Comparison of ENCODE assay signal across 1 fruit fly cellular context in the genomic region with DNA sequence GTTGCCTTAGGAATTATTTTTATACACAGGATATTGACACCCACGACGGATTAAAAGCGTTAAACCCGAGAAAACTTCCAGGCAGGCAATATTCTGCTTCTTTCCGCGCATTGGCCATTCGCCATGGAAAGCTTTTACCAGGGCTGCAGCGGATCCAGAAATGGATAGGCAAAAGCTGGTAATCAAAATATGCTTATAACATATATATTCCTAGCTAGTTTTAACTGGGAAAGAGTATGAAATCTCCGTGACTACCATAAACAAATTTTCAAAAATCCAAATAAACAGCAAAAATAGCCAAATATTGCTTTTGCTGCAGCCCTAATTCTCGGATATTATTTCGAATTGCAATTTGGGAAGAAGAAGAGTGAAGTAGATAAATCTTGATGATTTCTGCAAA.
TF ChIP-seq lines count a peak whose summit lies in the region.

A gene (minus strand): TSS at position 141 of the 400 bp plus-strand sequence.
A gene (plus strand): TSS at position 335 of the 400 bp plus-strand sequence.

TF ChIP-seq in whole organism, embryonic, 481 proteins besides CTCF, POLR2A, EP300 and RAD21 (continued from another document and continues in another):
- TF ChIP-seq cg (GFP tag; optimal IDR thresholded peaks at IDR 0.05; lab: Kevin White, UChicago) (no peak), slbo (GFP tag; IDR thresholded peaks at IDR 0.05; lab: Robert Waterston, UW) (peak; percentile 97), CG11696 (GFP tag; IDR thresholded peaks at IDR 0.05; lab: Robert Waterston, UW) (peak; percentile 82), CG7987 (GFP tag; optimal IDR thresholded peaks at IDR 0.05; lab: Kevin White, UChicago) (peak; percentile 81), sens-2 (GFP tag; IDR thresholded peaks at IDR 0.05; lab: Robert Waterston, UW) (peak; percentile 75), ro (GFP tag; IDR thresholded peaks at IDR 0.05; lab: Robert Waterston, UW) (peak; percentile 71), bab2 (GFP tag; optimal IDR thresholded peaks at IDR 0.05; lab: Kevin White, UChicago) (peak; percentile 97), Mrtf (GFP tag; IDR thresholded peaks at IDR 0.05; lab: Robert Waterston, UW) (peak; percentile 87), Doc2 (GFP tag; IDR thresholded peaks at IDR 0.05; lab: Robert Waterston, UW) (0 out of 2 replicates have a peak, but pooled peaks have one; percentile 59), CG15514 (GFP tag; optimal IDR thresholded peaks at IDR 0.05; lab: Kevin White, UChicago) (peak; percentile 90), CG2678 (tag; optimal IDR thresholded peaks at IDR 0.05; lab: Kevin White, UChicago) (peak; percentile 95), Scr (GFP tag; IDR thresholded peaks at IDR 0.05; lab: Robert Waterston, UW; ENCODE audit: partially characterized antibody) (0 out of 2 replicates have a peak, but pooled peaks have one; percentile 21), az2 (GFP tag; optimal IDR thresholded peaks at IDR 0.05; lab: Kevin White, UChicago) (peak; percentile 94), NC2α (GFP tag; optimal IDR thresholded peaks at IDR 0.05; lab: Kevin White, UChicago) (peak; percentile 88), cwo (GFP tag; optimal IDR thresholded peaks at IDR 0.05; lab: Kevin White, UChicago) (peak; percentile 80), E2f2 (GFP tag; IDR thresholded peaks at IDR 0.05; lab: Robert Waterston, UW) (peak; percentile 72), CG14014 (GFP tag; IDR thresholded peaks at IDR 0.05; lab: Robert Waterston, UW) (peak; percentile 93), pan (optimal IDR thresholded peaks at IDR 0.05; lab: Kevin White, UChicago) (no peak), pan (GFP tag; optimal IDR thresholded peaks at IDR 0.05 in 1 of 2, IDR thresholded peaks at IDR 0.05 in 1 of 2) (peak in 1 of 2 experiments; percentile 95), CG32767 (GFP tag; IDR thresholded peaks at IDR 0.05; lab: Robert Waterston, UW) (peak; percentile 85), CG3847 (GFP tag; IDR thresholded peaks at IDR 0.05; lab: Robert Waterston, UW) (peak; percentile 90), lilli (GFP tag; optimal IDR thresholded peaks at IDR 0.05; lab: Kevin White, UChicago) (peak; percentile 98), CG30403 (GFP tag; optimal IDR thresholded peaks at IDR 0.05; lab: Kevin White, UChicago) (peak; percentile 97), ci (GFP tag; IDR thresholded peaks at IDR 0.05; lab: Robert Waterston, UW) (peak; percentile 92), CG9215 (GFP tag; IDR thresholded peaks at IDR 0.05; lab: Robert Waterston, UW) (peak; percentile 89), Max (GFP tag; optimal IDR thresholded peaks at IDR 0.05; lab: Kevin White, UChicago) (peak; percentile 96), CG8359 (GFP tag; optimal IDR thresholded peaks at IDR 0.05; lab: Kevin White, UChicago; ENCODE audit: borderline replicate concordance) (peak; percentile 62), Myb (GFP tag; optimal IDR thresholded peaks at IDR 0.05; lab: Kevin White, UChicago) (peak; percentile 85), lola (GFP tag; optimal IDR thresholded peaks at IDR 0.05; lab: Kevin White, UChicago) (peak in 1 of 3 experiments; percentile 87), pita (GFP tag; optimal IDR thresholded peaks at IDR 0.05; lab: Kevin White, UChicago) (no peak), TFAM (GFP tag; optimal IDR thresholded peaks at IDR 0.05; lab: Kevin White, UChicago) (peak; percentile 8), CG9609 (GFP tag; optimal IDR thresholded peaks at IDR 0.05; lab: Kevin White, UChicago) (peak; percentile 96), CG12104 (GFP tag; optimal IDR thresholded peaks at IDR 0.05; lab: Kevin White, UChicago) (peak; percentile 90), cad (GFP tag; optimal IDR thresholded peaks at IDR 0.05; lab: Kevin White, UChicago) (no peak), CG4404 (GFP tag; IDR thresholded peaks at IDR 0.05; lab: Robert Waterston, UW) (peak; percentile 90), hkb (optimal IDR thresholded peaks at IDR 0.05; lab: Kevin White, UChicago) (no peak), hkb (GFP tag; IDR thresholded peaks at IDR 0.05; lab: Robert Waterston, UW) (peak; percentile 90), odd (GFP tag; optimal IDR thresholded peaks at IDR 0.05; lab: Kevin White, UChicago) (peak; percentile 79), B-H2 (GFP tag; optimal IDR thresholded peaks at IDR 0.05; lab: Kevin White, UChicago) (peak; percentile 97), CG18476 (GFP tag; optimal IDR thresholded peaks at IDR 0.05; lab: Kevin White, UChicago) (peak; percentile 91), CG10565 (GFP tag; optimal IDR thresholded peaks at IDR 0.05; lab: Kevin White, UChicago) (peak; percentile 74), CG12299 (tag; optimal IDR thresholded peaks at IDR 0.05; lab: Kevin White, UChicago) (peak; percentile 83), CG3995 (GFP tag; optimal IDR thresholded peaks at IDR 0.05; lab: Kevin White, UChicago) (peak; percentile 70), tna (GFP tag; IDR thresholded peaks at IDR 0.05; lab: Robert Waterston, UW; ENCODE audit: partially characterized antibody) (no peak), CG14860 (GFP tag; IDR thresholded peaks at IDR 0.05; lab: Robert Waterston, UW; ENCODE audit: partially characterized antibody) (no peak), schlank (tag; optimal IDR thresholded peaks at IDR 0.05; lab: Kevin White, UChicago) (peak; percentile 87), Hsf (GFP tag; optimal IDR thresholded peaks at IDR 0.05; lab: Kevin White, UChicago) (peak; percentile 96), zfh2 (GFP tag; optimal IDR thresholded peaks at IDR 0.05; lab: Kevin White, UChicago) (peak; percentile 97), CG34422 (GFP tag; IDR thresholded peaks at IDR 0.05; lab: Robert Waterston, UW) (peak; percentile 92), vfl (GFP tag; optimal IDR thresholded peaks at IDR 0.05; lab: Kevin White, UChicago) (peak; percentile 94), fd64A (GFP tag; optimal IDR thresholded peaks at IDR 0.05; lab: Kevin White, UChicago) (peak; percentile 37), CG17568 (GFP tag; optimal IDR thresholded peaks at IDR 0.05; lab: Kevin White, UChicago) (peak; percentile 85), Camta (GFP tag; optimal IDR thresholded peaks at IDR 0.05; lab: Kevin White, UChicago) (peak; percentile 94), H2.0 (GFP tag; IDR thresholded peaks at IDR 0.05; lab: Robert Waterston, UW) (peak; percentile 91), Dll (GFP tag; IDR thresholded peaks at IDR 0.05; lab: Robert Waterston, UW; ENCODE audit: partially characterized antibody) (peak; percentile 51; the same call in 3 of the 4 replicates), row (GFP tag; IDR thresholded peaks at IDR 0.05; lab: Robert Waterston, UW) (peak; percentile 97), CG6813 (GFP tag; optimal IDR thresholded peaks at IDR 0.05; lab: Kevin White, UChicago) (peak; percentile 80), Poxn (GFP tag; IDR thresholded peaks at IDR 0.05; lab: Robert Waterston, UW) (peak; percentile 66), CG2889 (GFP tag; IDR thresholded peaks at IDR 0.05; lab: Robert Waterston, UW) (peak; percentile 93), HLH54F (GFP tag; optimal IDR thresholded peaks at IDR 0.05; lab: Kevin White, UChicago) (peak; percentile 96), CG3838 (GFP tag; optimal IDR thresholded peaks at IDR 0.05; lab: Kevin White, UChicago) (peak; percentile 75), Rfx (GFP tag; IDR thresholded peaks at IDR 0.05; lab: Robert Waterston, UW) (peak; percentile 96), Ravus (GFP tag; IDR thresholded peaks at IDR 0.05; lab: Robert Waterston, UW) (peak; percentile 66), CG31441 (GFP tag; IDR thresholded peaks at IDR 0.05; lab: Robert Waterston, UW) (peak; percentile 92), CG10147 (GFP tag; optimal IDR thresholded peaks at IDR 0.05; lab: Kevin White, UChicago) (peak; percentile 92), sob (GFP tag; IDR thresholded peaks at IDR 0.05; lab: Robert Waterston, UW) (peak; percentile 93), grau (tag; optimal IDR thresholded peaks at IDR 0.05; lab: Kevin White, UChicago) (peak; percentile 91), NC2β (GFP tag; optimal IDR thresholded peaks at IDR 0.05; lab: Kevin White, UChicago) (peak; percentile 94), CG11695 (GFP tag; IDR thresholded peaks at IDR 0.05; lab: Robert Waterston, UW) (peak; percentile 87), CG31365 (tag; optimal IDR thresholded peaks at IDR 0.05; lab: Kevin White, UChicago) (peak; percentile 75), salm (tag; optimal IDR thresholded peaks at IDR 0.05; lab: Kevin White, UChicago) (peak; percentile 82), Lpt (GFP tag; optimal IDR thresholded peaks at IDR 0.05; lab: Kevin White, UChicago) (no peak), CG6791 (GFP tag; IDR thresholded peaks at IDR 0.05; lab: Robert Waterston, UW; ENCODE audit: partially characterized antibody) (no peak), CG12155 (GFP tag; optimal IDR thresholded peaks at IDR 0.05; lab: Kevin White, UChicago) (peak; percentile 92), Dip2 (GFP tag; IDR thresholded peaks at IDR 0.05; lab: Robert Waterston, UW) (no peak), CG12391 (tag; optimal IDR thresholded peaks at IDR 0.05; lab: Kevin White, UChicago) (peak; percentile 95), E2f1 (GFP tag; IDR thresholded peaks at IDR 0.05; lab: Robert Waterston, UW) (peak; percentile 90), MTF-1 (GFP tag; optimal IDR thresholded peaks at IDR 0.05; lab: Kevin White, UChicago; ENCODE audit: borderline replicate concordance) (peak; percentile 79), Hr51 (GFP tag; optimal IDR thresholded peaks at IDR 0.05; lab: Kevin White, UChicago) (peak; percentile 92), run (tag; optimal IDR thresholded peaks at IDR 0.05; lab: Kevin White, UChicago) (peak; percentile 76), Mad (GFP tag; optimal IDR thresholded peaks at IDR 0.05; lab: Kevin White, UChicago) (peak; percentile 91), CG12659 (GFP tag; optimal IDR thresholded peaks at IDR 0.05; lab: Kevin White, UChicago) (peak; percentile 95), CG13123 (GFP tag; optimal IDR thresholded peaks at IDR 0.05; lab: Kevin White, UChicago) (peak; percentile 91), Hmr (GFP tag; optimal IDR thresholded peaks at IDR 0.05; lab: Kevin White, UChicago) (peak; percentile 93), Taf1 (GFP tag; IDR thresholded peaks at IDR 0.05; lab: Robert Waterston, UW) (peak; percentile 78), Doc3 (GFP tag; IDR thresholded peaks at IDR 0.05; lab: Robert Waterston, UW; ENCODE audit: partially characterized antibody) (no peak), CG10543 (GFP tag; optimal IDR thresholded peaks at IDR 0.05; lab: Kevin White, UChicago) (peak; percentile 94), CG15011 (GFP tag; optimal IDR thresholded peaks at IDR 0.05; lab: Kevin White, UChicago) (peak; percentile 81), CG10654 (GFP tag; optimal IDR thresholded peaks at IDR 0.05; lab: Kevin White, UChicago) (peak; percentile 94), scrt (GFP tag; optimal IDR thresholded peaks at IDR 0.05; lab: Kevin White, UChicago) (peak; percentile 86), dmrt11E (tag; optimal IDR thresholded peaks at IDR 0.05; lab: Kevin White, UChicago) (peak; percentile 76), NFAT (GFP tag; IDR thresholded peaks at IDR 0.05; lab: Robert Waterston, UW) (peak; percentile 90), CG8765 (GFP tag; IDR thresholded peaks at IDR 0.05; lab: Robert Waterston, UW) (peak; percentile 76), Asciz (GFP tag; optimal IDR thresholded peaks at IDR 0.05; lab: Kevin White, UChicago) (peak; percentile 75), CG31224 (GFP tag; IDR thresholded peaks at IDR 0.05; lab: Robert Waterston, UW) (peak; percentile 89), so (GFP tag; IDR thresholded peaks at IDR 0.05; lab: Robert Waterston, UW) (peak; percentile 88), CG42726 (GFP tag; IDR thresholded peaks at IDR 0.05; lab: Robert Waterston, UW; ENCODE audit: partially characterized antibody) (no peak), ab (GFP tag; optimal IDR thresholded peaks at IDR 0.05; lab: Kevin White, UChicago) (peak; percentile 93), shn (GFP tag; optimal IDR thresholded peaks at IDR 0.05; lab: Kevin White, UChicago) (peak; percentile 96), CG18764 (GFP tag; optimal IDR thresholded peaks at IDR 0.05; lab: Kevin White, UChicago) (peak; percentile 91), jumu (GFP tag; optimal IDR thresholded peaks at IDR 0.05; lab: Kevin White, UChicago) (peak; percentile 96), CkIIα-i1 (GFP tag; IDR thresholded peaks at IDR 0.05; lab: Robert Waterston, UW) (no peak), Tbp (GFP tag; optimal IDR thresholded peaks at IDR 0.05; lab: Kevin White, UChicago) (no peak), nom (GFP tag; optimal IDR thresholded peaks at IDR 0.05; lab: Kevin White, UChicago) (peak; percentile 89), CG17328 (GFP tag; IDR thresholded peaks at IDR 0.05; lab: Robert Waterston, UW) (peak; percentile 89), maf-S (GFP tag; optimal IDR thresholded peaks at IDR 0.05; lab: Kevin White, UChicago) (peak; percentile 95), CG34224 (GFP tag; IDR thresholded peaks at IDR 0.05; lab: Robert Waterston, UW; ENCODE audit: partially characterized antibody) (no peak), CG17829 (tag; optimal IDR thresholded peaks at IDR 0.05; lab: Kevin White, UChicago) (peak; percentile 93), Hey (tag; optimal IDR thresholded peaks at IDR 0.05; lab: Kevin White, UChicago) (peak; percentile 83), corto (GFP tag; optimal IDR thresholded peaks at IDR 0.05; lab: Kevin White, UChicago) (peak; percentile 83), tll (GFP tag; optimal IDR thresholded peaks at IDR 0.05; lab: Kevin White, UChicago) (no peak), ash1 (GFP tag; optimal IDR thresholded peaks at IDR 0.05; lab: Kevin White, UChicago) (peak; percentile 54), kah (GFP tag; optimal IDR thresholded peaks at IDR 0.05; lab: Kevin White, UChicago) (peak; percentile 77), Adf1 (GFP tag; IDR thresholded peaks at IDR 0.05; lab: Robert Waterston, UW) (peak; percentile 64), amos (GFP tag; IDR thresholded peaks at IDR 0.05; lab: Robert Waterston, UW; ENCODE audit: partially characterized antibody) (peak; percentile 5; the same call in 1 of the 2 replicates), ERR (GFP tag; optimal IDR thresholded peaks at IDR 0.05; lab: Kevin White, UChicago) (peak; percentile 90), Xbp1 (GFP tag; optimal IDR thresholded peaks at IDR 0.05; lab: Kevin White, UChicago) (peak; percentile 97), CG7271 (tag; optimal IDR thresholded peaks at IDR 0.05; lab: Kevin White, UChicago) (peak; percentile 85), Hr39 (optimal IDR thresholded peaks at IDR 0.05; lab: Kevin White, UChicago) (no peak), CG3281 (GFP tag; optimal IDR thresholded peaks at IDR 0.05; lab: Kevin White, UChicago) (peak; percentile 93), CG6683 (GFP tag; optimal IDR thresholded peaks at IDR 0.05; lab: Kevin White, UChicago) (peak; percentile 73), Kr (GFP tag; optimal IDR thresholded peaks at IDR 0.05; lab: Kevin White, UChicago) (no peak), crc (GFP tag; optimal IDR thresholded peaks at IDR 0.05; lab: Kevin White, UChicago) (peak; percentile 92), chn (GFP tag; optimal IDR thresholded peaks at IDR 0.05; lab: Kevin White, UChicago) (peak; percentile 97)
